Worm (Caenorhabditis elegans) whole organism, L3 larva: ENCODE results near the gene pifk-1.

Source experiments
- aly-2 ChIP-seq: fragments of 150-350 bp; optimal IDR thresholded peaks from 2 replicates; lab custom pipeline; 2014; ENCODE audit warnings: missing biosample characterization, missing genetic modification characterization
- ama-1 ChIP-seq: fragments of 150-350 bp; optimal IDR thresholded peaks from 2 replicates; lab custom pipeline; 2018
- jun-1 ChIP-seq: fragments of 150-350 bp; optimal IDR thresholded peaks from 2 replicates; lab custom pipeline; 2014; ENCODE audit warnings: missing biosample characterization, missing genetic modification reagents, missing genetic modification characterization
- mml-1 ChIP-seq: fragments of 150-350 bp; sonication (generic microtip); optimal IDR thresholded peaks from 3 replicates; lab custom pipeline; 2014; ENCODE audit warnings: missing biosample characterization, missing genetic modification characterization
- nhr-11 ChIP-seq: fragments of 150-350 bp; optimal IDR thresholded peaks from 2 replicates; lab custom pipeline; 2014; ENCODE audit warnings: missing biosample characterization, missing genetic modification characterization
- nhr-67 ChIP-seq: fragments of 150-350 bp; optimal IDR thresholded peaks from 2 replicates; lab custom pipeline; 2014; ENCODE audit warnings: missing biosample characterization, missing genetic modification characterization
- pha-4 ChIP-seq: fragments of 150-350 bp; optimal IDR thresholded peaks from 2 replicates; lab custom pipeline; 2014; ENCODE audit warnings: missing biosample characterization, missing genetic modification reagents, missing genetic modification characterization
- ztf-11 ChIP-seq: fragments of 150-350 bp; optimal IDR thresholded peaks from 2 replicates; lab custom pipeline; 2014; ENCODE audit warnings: missing biosample characterization, missing genetic modification characterization

DNA sequence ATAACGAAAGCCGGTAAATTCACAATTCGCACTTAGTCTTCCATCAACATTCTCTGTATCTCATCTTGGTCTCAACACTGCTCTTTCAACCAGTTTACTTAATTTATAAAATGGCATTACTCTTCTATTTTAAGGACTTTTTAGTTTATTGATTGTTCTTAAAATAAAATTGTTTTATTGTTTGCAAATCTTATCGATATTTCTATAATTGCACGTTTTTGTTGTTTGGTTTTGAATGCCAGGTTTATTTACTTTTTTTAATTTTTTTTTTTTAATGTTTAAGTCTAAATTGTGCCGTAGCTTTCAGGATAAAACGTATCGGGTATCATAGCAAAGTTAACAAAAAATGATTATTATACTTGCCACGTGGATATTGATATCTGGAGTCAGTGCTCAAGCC is 33.3 kb upstream of the pifk-1 start, which contains the start of gene chil-10:
- TF ChIP-seq ztf-11 (tag; lab: Kevin White, UChicago) = no peak
- TF ChIP-seq mml-1 (tag; lab: Kevin White, UChicago) = no peak
- no peak for TF ChIP-seq pha-4 (tag; lab: Kevin White, UChicago)
- TF ChIP-seq nhr-11 = no peak
- no peak for TF ChIP-seq nhr-67 (tag; lab: Kevin White, UChicago)
- TF ChIP-seq jun-1 (tag; lab: Kevin White, UChicago) = no peak
- TF ChIP-seq aly-2 (tag; lab: Kevin White, UChicago) = no peak
- TF ChIP-seq ama-1 (lab: Kevin White, UChicago) = no peak
